Worm (Caenorhabditis elegans) whole organism, L2 larva: ENCODE data around the gene Y39A1A.20.

Experiments
- ZK546.5 ChIP-seq: sonication (generic microtip); optimal IDR thresholded peaks from 2 replicates; lab custom pipeline; 2017; ENCODE audit warnings: missing biosample characterization, missing genetic modification characterization
- ama-1 ChIP-seq: fragments of 150-350 bp; optimal IDR thresholded peaks from 2 replicates; lab custom pipeline; 2018; ENCODE audit warnings: inconsistent platforms
- blmp-1 ChIP-seq: sonication (generic microtip); optimal IDR thresholded peaks from 2 replicates; lab custom pipeline; 2017; ENCODE audit warnings: missing genetic modification characterization, mild to moderate bottlenecking, missing compliant biosample characterization, antibody characterized with exemption, moderate library complexity; ENCODE audit not compliant: insufficient read depth
- crh-2 ChIP-seq: sonication (generic microtip); optimal IDR thresholded peaks from 2 replicates; lab custom pipeline; 2017; ENCODE audit warnings: missing biosample characterization, missing genetic modification characterization
- lin-13 ChIP-seq: fragments of 150-350 bp; optimal IDR thresholded peaks from 2 replicates; lab custom pipeline; 2014; ENCODE audit warnings: missing biosample characterization, missing genetic modification reagents, missing genetic modification characterization
- nhr-23 ChIP-seq: fragments of 150-350 bp; optimal IDR thresholded peaks from 2 replicates; lab custom pipeline; 2014; ENCODE audit warnings: missing biosample characterization, missing genetic modification reagents, missing genetic modification characterization
- skn-1 ChIP-seq: sonication (generic microtip); optimal IDR thresholded peaks from 2 replicates; lab custom pipeline; 2017; ENCODE audit warnings: missing biosample characterization, missing genetic modification characterization
- snpc-4 ChIP-seq: fragments of 150-350 bp; optimal IDR thresholded peaks from 2 replicates; lab custom pipeline; 2014; ENCODE audit warnings: missing biosample characterization, missing genetic modification characterization
- ztf-11 ChIP-seq: sonication (generic microtip); optimal IDR thresholded peaks from 2 replicates; lab custom pipeline; 2017; ENCODE audit warnings: missing biosample characterization, missing genetic modification characterization

DNA sequence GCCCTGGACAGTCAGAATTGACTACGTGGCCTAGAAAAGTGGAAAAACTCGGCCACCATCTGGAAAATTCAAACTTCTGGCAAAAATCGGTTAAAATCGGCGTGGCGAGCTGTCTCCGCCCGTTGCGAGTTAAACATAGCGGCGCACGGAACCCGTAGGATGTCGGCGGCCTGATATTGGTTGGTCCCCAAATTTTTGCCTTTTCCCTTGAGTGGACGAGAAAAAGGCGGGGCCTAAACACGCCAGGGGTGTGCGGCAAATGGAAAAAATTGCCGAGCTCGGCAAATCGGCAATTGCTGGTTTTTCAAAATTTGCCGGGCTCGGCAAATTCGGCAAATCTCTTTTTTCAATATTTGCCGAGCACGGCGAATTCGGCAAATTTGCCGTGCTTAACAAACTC is 32.9 kb upstream of the Y39A1A.20 start:
- TF ChIP-seq lin-13 (GFP tag; lab: Kevin White, UChicago) (no peak), nhr-23 (tag; lab: Kevin White, UChicago) (no peak), ztf-11 (tag; lab: Kevin White, UChicago) (no peak), crh-2 (tag; lab: Kevin White, UChicago) (no peak), snpc-4 (no peak), ama-1 (lab: Kevin White, UChicago) (no peak), blmp-1 (tag; lab: Kevin White, UChicago) (no peak), ZK546.5 (no peak), skn-1 (no peak)
